Worm (Caenorhabditis elegans) whole organism, young adult: ENCODE results near the gene M163.5.

Experiments used
- B0019.2 ChIP-seq: fragments of 200-800 bp; sonication (Bioruptor generic); conservative IDR thresholded peaks from 2 replicates; pipeline ENCODE4 v1.3.6; 2022; ENCODE audit warnings: missing genetic modification reagents, missing genetic modification characterization, missing compliant biosample characterization
- D2030.7 ChIP-seq: fragments of 200-800 bp; sonication (Bioruptor generic); IDR thresholded peaks from 2 replicates; pipeline ENCODE4 v1.3.6; 2022; ENCODE audit warnings: missing genetic modification reagents, missing genetic modification characterization, missing compliant biosample characterization
- F39B2.1 ChIP-seq: fragments of 200-800 bp; sonication (Bioruptor generic); IDR thresholded peaks from 2 replicates; pipeline ENCODE4 v1.3.6; 2022; ENCODE audit warnings: missing genetic modification reagents, missing genetic modification characterization, missing compliant biosample characterization
- F52B5.7 ChIP-seq: sonication (generic microtip); optimal IDR thresholded peaks from 2 replicates; lab custom pipeline; 2016; ENCODE audit warnings: mild to moderate bottlenecking, missing genetic modification characterization, missing compliant biosample characterization
- F57A8.1 ChIP-seq: fragments of 200-800 bp; sonication (Bioruptor generic); optimal IDR thresholded peaks from 2 replicates; lab custom pipeline; 2018; ENCODE audit warnings: mild to moderate bottlenecking, missing genetic modification characterization, moderate library complexity, missing compliant biosample characterization
- K11D2.4 ChIP-seq: fragments of 200-800 bp; sonication (Bioruptor generic); IDR thresholded peaks from 2 replicates; pipeline ENCODE4 v1.3.6; 2022; ENCODE audit warnings: missing genetic modification reagents, missing genetic modification characterization, missing compliant biosample characterization
- K12H6.12 ChIP-seq: fragments of 200-800 bp; sonication (Bioruptor generic); optimal IDR thresholded peaks from 2 replicates; lab custom pipeline; 2018; ENCODE audit warnings: mild to moderate bottlenecking, missing genetic modification characterization, missing compliant biosample characterization
- T07F8.4 ChIP-seq: sonication (generic microtip); optimal IDR thresholded peaks from 2 replicates; lab custom pipeline; 2016; ENCODE audit warnings: mild to moderate bottlenecking, missing genetic modification characterization, moderate library complexity, missing compliant biosample characterization
- Y67H2A.10 ChIP-seq: fragments of 200-800 bp; sonication (Bioruptor generic); conservative IDR thresholded peaks from 2 replicates; pipeline ENCODE4 v1.3.6; 2022; ENCODE audit warnings: missing genetic modification reagents, missing genetic modification characterization, missing compliant biosample characterization
- Y79H2A.3 ChIP-seq: fragments of 200-800 bp; sonication (Bioruptor generic); conservative IDR thresholded peaks from 2 replicates; pipeline ENCODE4 v1.3.6; 2022; ENCODE audit warnings: missing genetic modification reagents, missing genetic modification characterization, missing compliant biosample characterization
- Y95B8A.8 ChIP-seq: fragments of 200-800 bp; sonication (Bioruptor generic); IDR thresholded peaks from 2 replicates; pipeline ENCODE4 v1.3.6; 2022; ENCODE audit warnings: missing genetic modification reagents, missing genetic modification characterization, missing compliant biosample characterization
- ZK185.1 ChIP-seq: sonication (generic microtip); optimal IDR thresholded peaks from 2 replicates; lab custom pipeline; 2016; ENCODE audit warnings: mild to moderate bottlenecking, missing genetic modification characterization, missing compliant biosample characterization; ENCODE audit not compliant: poor library complexity, severe bottlenecking
- aptf-2 ChIP-seq: fragments of 200-800 bp; sonication (Bioruptor generic); conservative IDR thresholded peaks from 2 replicates; pipeline ENCODE4 v1.3.6; 2022; ENCODE audit warnings: missing genetic modification reagents, missing genetic modification characterization, missing compliant biosample characterization
- aptf-3 ChIP-seq: fragments of 200-800 bp; sonication (Bioruptor generic); IDR thresholded peaks from 2 replicates; pipeline ENCODE4 v1.3.6; 2022; ENCODE audit warnings: missing genetic modification characterization, missing compliant biosample characterization
- attf-6 ChIP-seq: fragments of 200-800 bp; sonication (Bioruptor generic); IDR thresholded peaks from 2 replicates; pipeline ENCODE4 v1.3.6; 2022; ENCODE audit warnings: missing genetic modification reagents, missing genetic modification characterization, missing compliant biosample characterization
- ccch-3 ChIP-seq: fragments of 200-800 bp; sonication (Bioruptor generic); optimal IDR thresholded peaks from 2 replicates; lab custom pipeline; 2018; ENCODE audit warnings: mild to moderate bottlenecking, missing genetic modification characterization, missing compliant biosample characterization
- cebp-1 ChIP-seq, 2 experiments: fragments of 200-800 bp in 1 of 2; sonication (Bioruptor generic) in 1 of 2; sonication (generic microtip) in 1 of 2; IDR thresholded peaks in 1 of 2; optimal IDR thresholded peaks in 1 of 2; 2 replicates each; pipeline versions ENCODE4 v1.3.6 to Lab custom; 2017 to 2022; ENCODE audit warnings: missing compliant biosample characterization in 2 of 2, missing genetic modification characterization in 2 of 2, mild to moderate bottlenecking in 1 of 2, missing genetic modification reagents in 1 of 2, moderate library complexity in 1 of 2
- chd-7 ChIP-seq: sonication (generic microtip); optimal IDR thresholded peaks from 2 replicates; lab custom pipeline; 2016; ENCODE audit warnings: mild to moderate bottlenecking, missing genetic modification characterization, moderate library complexity, missing compliant biosample characterization
- dpl-1 ChIP-seq: fragments of 150-350 bp; optimal IDR thresholded peaks from 2 replicates; lab custom pipeline; 2014; ENCODE audit warnings: missing biosample characterization, missing genetic modification reagents, missing genetic modification characterization
- efl-1 ChIP-seq: fragments of 150-350 bp; optimal IDR thresholded peaks from 2 replicates; lab custom pipeline; 2014; ENCODE audit warnings: missing biosample characterization, missing genetic modification reagents, missing genetic modification characterization
- egl-18 ChIP-seq: fragments of 200-800 bp; sonication (Bioruptor generic); IDR thresholded peaks from 2 replicates; pipeline ENCODE4 v1.3.6; 2022; ENCODE audit warnings: missing genetic modification reagents, missing genetic modification characterization, missing compliant biosample characterization
- egl-44 ChIP-seq: fragments of 200-800 bp; sonication (Bioruptor generic); IDR thresholded peaks from 2 replicates; pipeline ENCODE4 v1.3.6; 2022; ENCODE audit warnings: missing genetic modification reagents, missing genetic modification characterization, missing compliant biosample characterization
- egrh-3 ChIP-seq: fragments of 200-800 bp; sonication (Bioruptor generic); IDR thresholded peaks from 2 replicates; pipeline ENCODE4 v1.3.6; 2022; ENCODE audit warnings: missing genetic modification reagents, missing genetic modification characterization, missing compliant biosample characterization
- ekl-4 ChIP-seq: fragments of 200-800 bp; sonication (Bioruptor generic); IDR thresholded peaks from 2 replicates; pipeline ENCODE4 v1.3.6; 2022; ENCODE audit warnings: missing genetic modification reagents, missing genetic modification characterization, missing compliant biosample characterization
- ets-4 ChIP-seq: fragments of 200-800 bp; sonication (Bioruptor generic); optimal IDR thresholded peaks from 2 replicates; lab custom pipeline; 2018; ENCODE audit warnings: mild to moderate bottlenecking, missing genetic modification characterization, missing compliant biosample characterization
- fkh-3 ChIP-seq: sonication (generic microtip); optimal IDR thresholded peaks from 2 replicates; lab custom pipeline; 2016; ENCODE audit warnings: mild to moderate bottlenecking, missing genetic modification characterization, missing compliant biosample characterization
- gei-17 ChIP-seq: fragments of 200-800 bp; sonication (Bioruptor generic); optimal IDR thresholded peaks from 2 replicates; lab custom pipeline; 2018; ENCODE audit warnings: mild to moderate bottlenecking, missing genetic modification characterization, missing compliant biosample characterization
- him-1 ChIP-seq: sonication (generic microtip); optimal IDR thresholded peaks from 2 replicates; lab custom pipeline; 2016; ENCODE audit warnings: missing genotype, missing genetic modification reagents, missing genetic modification characterization, missing compliant biosample characterization
- hsf-1 ChIP-seq: fragments of 200-800 bp; sonication (Bioruptor generic); IDR thresholded peaks from 2 replicates; pipeline ENCODE4 v1.3.6; 2022; ENCODE audit warnings: missing genetic modification reagents, missing genetic modification characterization, missing compliant biosample characterization
- lag-1 ChIP-seq: fragments of 200-800 bp; sonication (Bioruptor generic); IDR thresholded peaks from 2 replicates; pipeline ENCODE4 v1.3.6; 2022; ENCODE audit warnings: missing genetic modification reagents, missing genetic modification characterization, missing compliant biosample characterization
- lin-26 ChIP-seq: fragments of 200-800 bp; sonication (Bioruptor generic); IDR thresholded peaks from 2 replicates; pipeline ENCODE4 v1.3.6; 2022; ENCODE audit warnings: missing genetic modification reagents, missing genetic modification characterization, missing compliant biosample characterization
- lin-40 ChIP-seq: sonication (generic microtip); optimal IDR thresholded peaks from 2 replicates; lab custom pipeline; 2016; ENCODE audit warnings: missing genetic modification characterization, mild to moderate bottlenecking, missing compliant biosample characterization, missing genotype, missing genetic modification reagents
- lir-1 ChIP-seq: fragments of 200-800 bp; sonication (Bioruptor generic); conservative IDR thresholded peaks from 2 replicates; pipeline ENCODE4 v1.3.6; 2022; ENCODE audit warnings: missing genetic modification reagents, missing genetic modification characterization, missing compliant biosample characterization
- madf-10 ChIP-seq: sonication (generic microtip); optimal IDR thresholded peaks from 2 replicates; lab custom pipeline; 2016; ENCODE audit warnings: mild to moderate bottlenecking, missing genetic modification characterization, missing compliant biosample characterization
- madf-3 ChIP-seq: fragments of 200-800 bp; sonication (Bioruptor generic); IDR thresholded peaks from 2 replicates; pipeline ENCODE4 v1.3.6; 2022; ENCODE audit warnings: missing genetic modification reagents, missing genetic modification characterization, missing compliant biosample characterization
- mxl-1 ChIP-seq: sonication (generic microtip); optimal IDR thresholded peaks from 2 replicates; lab custom pipeline; 2016; ENCODE audit warnings: missing genetic modification characterization, missing compliant biosample characterization
- nhr-120 ChIP-seq: fragments of 200-800 bp; sonication (Bioruptor generic); IDR thresholded peaks from 2 replicates; pipeline ENCODE4 v1.3.6; 2022; ENCODE audit warnings: missing genetic modification characterization, missing compliant biosample characterization
- nhr-80 ChIP-seq: sonication (generic microtip); optimal IDR thresholded peaks from 2 replicates; lab custom pipeline; 2016; ENCODE audit warnings: missing genetic modification characterization, missing compliant biosample characterization
- rec-8 ChIP-seq, 2 experiments: sonication (generic microtip); optimal IDR thresholded peaks; 2 replicates each; lab custom pipeline; 2016; ENCODE audit warnings: mild to moderate bottlenecking in 2 of 2, missing genetic modification characterization in 2 of 2, missing genetic modification reagents in 2 of 2, missing genotype in 2 of 2, missing biosample characterization in 1 of 2, missing compliant biosample characterization in 1 of 2, moderate library complexity in 1 of 2
- sea-2 ChIP-seq: fragments of 200-800 bp; sonication (Bioruptor generic); IDR thresholded peaks from 2 replicates; pipeline ENCODE4 v1.3.6; 2022; ENCODE audit warnings: missing genetic modification characterization, missing compliant biosample characterization
- snpc-1.3 ChIP-seq: sonication (generic microtip); optimal IDR thresholded peaks from 2 replicates; lab custom pipeline; 2017; ENCODE audit warnings: missing genetic modification characterization, mild to moderate bottlenecking, missing compliant biosample characterization, antibody characterized with exemption, moderate library complexity, missing genotype, missing genetic modification reagents; ENCODE audit not compliant: insufficient read depth
- sptf-2 ChIP-seq: fragments of 200-800 bp; sonication (Bioruptor generic); optimal IDR thresholded peaks from 2 replicates; lab custom pipeline; 2018; ENCODE audit warnings: mild to moderate bottlenecking, missing genetic modification characterization, missing compliant biosample characterization
- tbx-9 ChIP-seq: sonication (generic microtip); optimal IDR thresholded peaks from 2 replicates; lab custom pipeline; 2016; ENCODE audit warnings: borderline replicate concordance, missing genetic modification characterization, inconsistent platforms, missing compliant biosample characterization
- tlf-1 ChIP-seq: fragments of 200-800 bp; sonication (Bioruptor generic); optimal IDR thresholded peaks from 2 replicates; lab custom pipeline; 2018; ENCODE audit warnings: mild to moderate bottlenecking, missing genetic modification characterization, missing compliant biosample characterization
- zfh-2 ChIP-seq: fragments of 200-800 bp; sonication (Bioruptor generic); conservative IDR thresholded peaks from 2 replicates; pipeline ENCODE4 v1.3.6; 2022; ENCODE audit warnings: missing genetic modification reagents, missing genetic modification characterization, missing compliant biosample characterization
- ztf-18 ChIP-seq: sonication (generic microtip); optimal IDR thresholded peaks from 2 replicates; lab custom pipeline; 2016; ENCODE audit warnings: missing genotype, mild to moderate bottlenecking, missing genetic modification characterization, missing compliant biosample characterization
- ztf-28 ChIP-seq: fragments of 200-800 bp; sonication (Bioruptor generic); IDR thresholded peaks from 2 replicates; pipeline ENCODE4 v1.3.6; 2022; ENCODE audit warnings: missing genetic modification reagents, missing genetic modification characterization, missing compliant biosample characterization
- ztf-3 ChIP-seq: fragments of 200-800 bp; sonication (Bioruptor generic); optimal IDR thresholded peaks from 2 replicates; lab custom pipeline; 2018; ENCODE audit warnings: mild to moderate bottlenecking, missing genetic modification characterization, missing compliant biosample characterization

The M163.5 gene

DNA sequence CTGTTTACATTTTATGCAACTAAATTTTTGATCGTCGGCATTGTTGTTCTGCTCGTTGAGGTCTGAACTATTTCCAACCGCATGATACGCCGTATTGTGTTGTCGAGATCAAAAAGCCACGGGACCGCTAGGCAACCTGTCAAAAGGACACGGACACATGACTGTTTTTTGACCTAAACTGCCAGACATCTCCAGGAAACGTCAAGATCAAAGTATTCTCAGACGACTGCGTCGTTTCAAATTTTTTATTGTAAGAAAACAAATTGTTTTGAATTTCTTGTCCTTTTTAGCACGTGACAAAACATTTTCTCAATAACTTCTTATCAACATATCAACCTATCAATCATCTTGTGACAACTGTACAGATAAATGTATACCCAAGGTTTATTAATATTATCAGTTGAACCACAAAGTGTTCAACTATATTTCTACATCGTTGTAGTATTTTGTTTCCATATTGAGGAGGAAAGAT is 28.3 kb downstream of the M163.5 start (continued):
- no peak for TF ChIP-seq ets-4 (GFP tag; lab: Kevin White, UChicago)
- no peak for TF ChIP-seq snpc-1.3 (tag; lab: Kevin White, UChicago)
- no peak for TF ChIP-seq nhr-120 (GFP tag; lab: Robert Waterston, UW)
- TF ChIP-seq tlf-1 (GFP tag; lab: Kevin White, UChicago): peak; percentile 77
- no peak for TF ChIP-seq sea-2 (GFP tag; lab: Robert Waterston, UW)
- no peak for TF ChIP-seq fkh-3 (tag; lab: Kevin White, UChicago)
- no peak for TF ChIP-seq aptf-2 (GFP tag; lab: Robert Waterston, UW)
- TF ChIP-seq rec-8 (tag; optimal IDR thresholded peaks at IDR 0.05; lab: Kevin White, UChicago): no peak
- no peak for TF ChIP-seq egrh-3 (GFP tag; lab: Robert Waterston, UW)
- no peak for TF ChIP-seq F39B2.1
- no peak for TF ChIP-seq tbx-9 (tag; lab: Kevin White, UChicago)
- no peak for TF ChIP-seq B0019.2 (GFP tag; lab: Robert Waterston, UW)
- TF ChIP-seq D2030.7 (GFP tag; lab: Robert Waterston, UW): no peak
- no peak for TF ChIP-seq F57A8.1
- peak; percentile 18 for TF ChIP-seq ztf-18 (tag; lab: Kevin White, UChicago)
- TF ChIP-seq sptf-2 (GFP tag; lab: Kevin White, UChicago): no peak
- no peak for TF ChIP-seq F52B5.7 (tag; lab: Kevin White, UChicago)
- TF ChIP-seq lag-1: no peak
- TF ChIP-seq egl-18 (GFP tag; lab: Robert Waterston, UW): no peak
- no peak for TF ChIP-seq Y79H2A.3 (GFP tag; lab: Robert Waterston, UW)
- no peak for TF ChIP-seq ztf-28
- TF ChIP-seq lin-26 (GFP tag; lab: Robert Waterston, UW): peak; percentile 77; the same call in 1 of the 2 replicates
- TF ChIP-seq ccch-3 (GFP tag; lab: Kevin White, UChicago): no peak
- no peak for TF ChIP-seq attf-6 (GFP tag; lab: Robert Waterston, UW)
- TF ChIP-seq madf-3 (GFP tag; lab: Robert Waterston, UW): no peak
- TF ChIP-seq chd-7 (tag; lab: Kevin White, UChicago): peak; percentile 72
- no peak for TF ChIP-seq hsf-1 (GFP tag; lab: Robert Waterston, UW)
- TF ChIP-seq him-1: no peak
- no peak; the same call in 1 of the 2 replicates for TF ChIP-seq zfh-2
- TF ChIP-seq T07F8.4 (tag; lab: Kevin White, UChicago): no peak
- TF ChIP-seq cebp-1 (GFP tag; IDR thresholded peaks at IDR 0.05; lab: Robert Waterston, UW): peak; percentile 37; the same call in 1 of the 2 replicates
- peak; percentile 88 for TF ChIP-seq cebp-1 (tag; optimal IDR thresholded peaks at IDR 0.05; lab: Kevin White, UChicago)
- no peak for TF ChIP-seq ztf-3 (GFP tag; lab: Kevin White, UChicago)
- no peak for TF ChIP-seq gei-17 (GFP tag; lab: Kevin White, UChicago)
- TF ChIP-seq Y95B8A.8: peak; percentile 61; the same call in 1 of the 2 replicates
- TF ChIP-seq lin-40 (tag; lab: Kevin White, UChicago): peak; percentile 77
- no peak for TF ChIP-seq mxl-1 (tag; lab: Kevin White, UChicago)
- peak; percentile 41 for TF ChIP-seq K12H6.12 (tag; lab: Kevin White, UChicago)
- peak; percentile 83 for TF ChIP-seq K11D2.4 (GFP tag; lab: Robert Waterston, UW)
- TF ChIP-seq madf-10 (tag; lab: Kevin White, UChicago): no peak
- TF ChIP-seq Y67H2A.10 (GFP tag; lab: Robert Waterston, UW): no peak
- TF ChIP-seq lir-1 (GFP tag; lab: Robert Waterston, UW): peak; percentile 66
- no peak for TF ChIP-seq dpl-1 (GFP tag; lab: Kevin White, UChicago)
- no peak for TF ChIP-seq ekl-4 (GFP tag; lab: Robert Waterston, UW)
- no peak for TF ChIP-seq ZK185.1 (tag; lab: Kevin White, UChicago)
- no peak for TF ChIP-seq efl-1 (GFP tag; lab: Kevin White, UChicago)
- no peak for TF ChIP-seq aptf-3 (GFP tag; lab: Robert Waterston, UW)
- TF ChIP-seq nhr-80: peak; percentile 89
- TF ChIP-seq egl-44 (GFP tag; lab: Robert Waterston, UW): 0 out of 2 replicates have a peak, but pooled peaks have one; percentile 43
